Fruit fly (Drosophila melanogaster) whole organism, embryonic: Measurements from ENCODE around the gene CG10702.
A peak's percentile ranks its signal among the peaks of the same experiment; 100 is the strongest.

Source experiments
- Bgb ChIP-seq: fragments of 200-800 bp; sonication (Bioruptor generic); IDR thresholded peaks from 2 replicates; pipeline ENCODE4 v1.3.6; 2022; ENCODE audit warnings: missing biosample characterization, missing genetic modification characterization; ENCODE audit not compliant: partially characterized antibody
- CG11398 ChIP-seq: fragments of 200-800 bp; sonication (Bioruptor generic); optimal IDR thresholded peaks from 2 replicates; lab custom pipeline; 2016; ENCODE audit warnings: missing biosample characterization, missing genetic modification characterization
- CG12236 ChIP-seq: fragments of 200-800 bp; sonication (Bioruptor generic); optimal IDR thresholded peaks from 2 replicates; lab custom pipeline; 2016; ENCODE audit warnings: missing biosample characterization, missing genetic modification characterization
- CG13894 ChIP-seq: fragments of 200-800 bp; sonication (Bioruptor generic); optimal IDR thresholded peaks from 3 replicates; lab custom pipeline; 2018; ENCODE audit warnings: missing biosample characterization, mild to moderate bottlenecking, missing genetic modification characterization, moderate library complexity
- CG15601 ChIP-seq: fragments of 200-800 bp; sonication (Bioruptor generic); optimal IDR thresholded peaks from 3 replicates; lab custom pipeline; 2019; ENCODE audit warnings: missing biosample characterization, mild to moderate bottlenecking, missing genetic modification characterization, moderate library complexity
- CG15696 ChIP-seq: fragments of 200-800 bp; sonication (Bioruptor generic); optimal IDR thresholded peaks from 2 replicates; lab custom pipeline; 2019; ENCODE audit warnings: missing biosample characterization, mild to moderate bottlenecking, missing genetic modification characterization, moderate library complexity
- CG17359 ChIP-seq: fragments of 200-800 bp; sonication (Bioruptor generic); optimal IDR thresholded peaks from 3 replicates; lab custom pipeline; 2018; ENCODE audit warnings: missing biosample characterization, mild to moderate bottlenecking, missing genetic modification characterization, moderate library complexity
- CG18011 ChIP-seq: fragments of 200-800 bp; sonication (Bioruptor generic); optimal IDR thresholded peaks from 2 replicates; lab custom pipeline; 2017; ENCODE audit warnings: missing biosample characterization, missing genetic modification characterization, mild to moderate bottlenecking, moderate library complexity, missing genotype
- CG18599 ChIP-seq: fragments of 200-800 bp; sonication (Bioruptor generic); optimal IDR thresholded peaks from 3 replicates; lab custom pipeline; 2017; ENCODE audit warnings: missing biosample characterization, missing genetic modification characterization, mild to moderate bottlenecking, moderate library complexity, missing genetic modification reagents
- CG2116 ChIP-seq: fragments of 200-800 bp; sonication (Bioruptor generic); optimal IDR thresholded peaks from 3 replicates; lab custom pipeline; 2018; ENCODE audit warnings: missing biosample characterization, mild to moderate bottlenecking, missing genetic modification characterization
- CG2129 ChIP-seq: fragments of 200-800 bp; sonication (Bioruptor generic); IDR thresholded peaks from 2 replicates; pipeline ENCODE4 v1.3.6; 2022; ENCODE audit warnings: missing biosample characterization, missing genetic modification characterization; ENCODE audit not compliant: partially characterized antibody
- CG2678 ChIP-seq: fragments of 200-800 bp; sonication (Bioruptor generic); optimal IDR thresholded peaks from 3 replicates; lab custom pipeline; 2019; ENCODE audit warnings: missing biosample characterization, mild to moderate bottlenecking, missing genetic modification characterization, moderate library complexity
- CG2889 ChIP-seq: fragments of 200-800 bp; sonication (Bioruptor generic); IDR thresholded peaks from 3 replicates; pipeline ENCODE4 v1.3.6; 2022; ENCODE audit warnings: missing biosample characterization, missing genetic modification characterization
- CG30431 ChIP-seq: fragments of 200-800 bp; sonication (Bioruptor generic); optimal IDR thresholded peaks from 2 replicates; lab custom pipeline; 2017; ENCODE audit warnings: missing biosample characterization, missing genetic modification characterization
- CG32772 ChIP-seq: fragments of 200-800 bp; sonication (Bioruptor generic); IDR thresholded peaks from 2 replicates; pipeline ENCODE4 v1.3.6; 2022; ENCODE audit warnings: missing biosample characterization, missing genetic modification characterization
- CG33557 ChIP-seq: fragments of 200-800 bp; sonication (Bioruptor generic); optimal IDR thresholded peaks from 2 replicates; lab custom pipeline; 2019; ENCODE audit warnings: missing biosample characterization, mild to moderate bottlenecking, missing genetic modification characterization, moderate library complexity
- CG6654 ChIP-seq: fragments of 200-800 bp; sonication (Bioruptor generic); optimal IDR thresholded peaks from 2 replicates; lab custom pipeline; 2017; ENCODE audit warnings: missing biosample characterization, mild to moderate bottlenecking, missing genetic modification characterization
- CG6813 ChIP-seq: fragments of 200-800 bp; sonication (Bioruptor generic); optimal IDR thresholded peaks from 2 replicates; lab custom pipeline; 2017; ENCODE audit warnings: missing biosample characterization, missing genetic modification characterization, mild to moderate bottlenecking, moderate library complexity, missing genetic modification reagents
- CG8089 ChIP-seq: fragments of 200-800 bp; sonication (Bioruptor generic); optimal IDR thresholded peaks from 3 replicates; lab custom pipeline; 2016; ENCODE audit warnings: missing biosample characterization, missing genetic modification characterization
- Dref ChIP-seq: fragments of 200-800 bp; sonication (Bioruptor generic); IDR thresholded peaks from 2 replicates; pipeline ENCODE4 v1.3.6; 2022; ENCODE audit warnings: missing biosample characterization, missing genetic modification characterization
- E2f1 ChIP-seq: fragments of 200-800 bp; sonication (Bioruptor generic); IDR thresholded peaks from 2 replicates; pipeline ENCODE4 v1.3.6; 2022; ENCODE audit warnings: missing biosample characterization, missing genetic modification characterization
- E2f2 ChIP-seq: fragments of 200-800 bp; sonication (Bioruptor generic); IDR thresholded peaks from 2 replicates; pipeline ENCODE4 v1.3.6; 2022; ENCODE audit warnings: missing biosample characterization, missing genetic modification characterization
- Fer3 ChIP-seq: fragments of 200-800 bp; sonication (Bioruptor generic); optimal IDR thresholded peaks from 2 replicates; lab custom pipeline; 2018; ENCODE audit warnings: missing biosample characterization, mild to moderate bottlenecking, missing genetic modification characterization, moderate library complexity
- HLH3B ChIP-seq: fragments of 200-800 bp; sonication (Bioruptor generic); IDR thresholded peaks from 2 replicates; pipeline ENCODE4 v1.3.6; 2022; ENCODE audit warnings: missing biosample characterization, missing genetic modification characterization
- MBD-R2 ChIP-seq: fragments of 200-800 bp; sonication (Bioruptor generic); IDR thresholded peaks from 2 replicates; pipeline ENCODE4 v1.3.6; 2022; ENCODE audit warnings: missing biosample characterization, missing genetic modification characterization
- NFAT ChIP-seq: fragments of 200-800 bp; sonication (Bioruptor generic); IDR thresholded peaks from 2 replicates; pipeline ENCODE4 v1.3.6; 2022; ENCODE audit warnings: missing biosample characterization, missing genetic modification characterization
- Pdp1 ChIP-seq, 2 experiments: fragments of 200-800 bp; sonication (Bioruptor generic); optimal IDR thresholded peaks; 3 replicates each; lab custom pipeline; 2016; ENCODE audit warnings: missing biosample characterization in 2 of 2, missing genetic modification characterization in 2 of 2, mild to moderate bottlenecking in 1 of 2, moderate library complexity in 1 of 2
- Sox102F ChIP-seq: fragments of 200-800 bp; sonication (Bioruptor generic); optimal IDR thresholded peaks from 2 replicates; lab custom pipeline; 2018; ENCODE audit warnings: missing biosample characterization, mild to moderate bottlenecking, missing genetic modification characterization, moderate library complexity
- Sry-δ ChIP-seq: fragments of 200-800 bp; sonication (Bioruptor generic); optimal IDR thresholded peaks from 2 replicates; lab custom pipeline; 2016; ENCODE audit warnings: missing biosample characterization, missing genetic modification characterization
- Tbp ChIP-seq: fragments of >200 bp; optimal IDR thresholded peaks from 2 replicates; lab custom pipeline; 2018; ENCODE audit warnings: missing biosample characterization, missing genetic modification characterization
- Trl ChIP-seq, 3 experiments: fragments of >200 bp in 2 of 3; fragments of 200-800 bp in 1 of 3; sonication (Bioruptor generic) in 1 of 3; optimal IDR thresholded peaks; 2 replicates in 1 of 3; 3 replicates in 2 of 3; lab custom pipeline; 2016 to 2017; ENCODE audit warnings: missing biosample characterization in 1 of 3, missing genetic modification characterization in 1 of 3
- cad ChIP-seq: fragments of >200 bp; optimal IDR thresholded peaks from 2 replicates; lab custom pipeline; 2017; ENCODE audit warnings: missing biosample characterization, missing genetic modification characterization
- cg ChIP-seq: fragments of 200-800 bp; sonication (Bioruptor generic); optimal IDR thresholded peaks from 3 replicates; lab custom pipeline; 2019; ENCODE audit warnings: missing biosample characterization, mild to moderate bottlenecking, missing genetic modification characterization, moderate library complexity
- dan ChIP-seq: fragments of 200-800 bp; sonication (Bioruptor generic); IDR thresholded peaks from 2 replicates; pipeline ENCODE4 v1.3.6; 2022; ENCODE audit warnings: missing biosample characterization, missing genetic modification characterization
- danr ChIP-seq: fragments of 200-800 bp; sonication (Bioruptor generic); IDR thresholded peaks from 2 replicates; pipeline ENCODE4 v1.3.6; 2022; ENCODE audit warnings: missing biosample characterization, missing genetic modification characterization
- dati ChIP-seq: fragments of 200-800 bp; sonication (Bioruptor generic); IDR thresholded peaks from 2 replicates; pipeline ENCODE4 v1.3.6; 2022; ENCODE audit warnings: missing biosample characterization, missing genetic modification characterization
- dysf ChIP-seq: fragments of 200-800 bp; sonication (Bioruptor generic); IDR thresholded peaks from 3 replicates; pipeline ENCODE4 v1.3.6; 2022; ENCODE audit warnings: missing biosample characterization, missing genetic modification characterization
- grau ChIP-seq: fragments of 200-800 bp; optimal IDR thresholded peaks from 3 replicates; lab custom pipeline; 2019; ENCODE audit warnings: missing biosample characterization, mild to moderate bottlenecking, missing genetic modification characterization, moderate library complexity
- inv ChIP-seq: fragments of 200-800 bp; sonication (Bioruptor generic); IDR thresholded peaks from 2 replicates; pipeline ENCODE4 v1.3.6; 2022; ENCODE audit warnings: missing biosample characterization, missing genetic modification characterization; ENCODE audit not compliant: partially characterized antibody
- jumu ChIP-seq: fragments of 200-800 bp; sonication (Bioruptor generic); optimal IDR thresholded peaks from 3 replicates; lab custom pipeline; 2016; ENCODE audit warnings: missing biosample characterization, missing genetic modification characterization
- lilli ChIP-seq: fragments of 200-800 bp; sonication (Bioruptor generic); optimal IDR thresholded peaks from 3 replicates; lab custom pipeline; 2016; ENCODE audit warnings: missing biosample characterization, missing genetic modification characterization
- lola ChIP-seq, 3 experiments: fragments of >200 bp in 2 of 3; fragments of 200-800 bp in 1 of 3; sonication (Bioruptor generic) in 1 of 3; optimal IDR thresholded peaks; 2 replicates each; lab custom pipeline; 2017 to 2019; ENCODE audit warnings: missing biosample characterization in 3 of 3, missing genetic modification characterization in 3 of 3, mild to moderate bottlenecking in 1 of 3, moderate library complexity in 1 of 3
- mirr ChIP-seq: fragments of 200-800 bp; sonication (Bioruptor generic); optimal IDR thresholded peaks from 3 replicates; lab custom pipeline; 2018; ENCODE audit warnings: missing biosample characterization, mild to moderate bottlenecking, missing genetic modification characterization
- scrt ChIP-seq: fragments of 200-800 bp; sonication (Bioruptor generic); optimal IDR thresholded peaks from 2 replicates; lab custom pipeline; 2018; ENCODE audit warnings: missing biosample characterization, mild to moderate bottlenecking, missing genetic modification characterization, moderate library complexity
- shn ChIP-seq: fragments of 200-800 bp; sonication (Bioruptor generic); optimal IDR thresholded peaks from 3 replicates; lab custom pipeline; 2016; ENCODE audit warnings: missing biosample characterization, missing genetic modification characterization
- sisA ChIP-seq: fragments of 200-800 bp; sonication (Bioruptor generic); IDR thresholded peaks from 2 replicates; pipeline ENCODE4 v1.3.6; 2022; ENCODE audit warnings: missing biosample characterization, missing genetic modification characterization
- tgo ChIP-seq: fragments of 200-800 bp; sonication (Bioruptor generic); IDR thresholded peaks from 3 replicates; pipeline ENCODE4 v1.3.6; 2022; ENCODE audit warnings: missing biosample characterization, missing genetic modification characterization
- vfl ChIP-seq: fragments of 200-800 bp; sonication (Bioruptor generic); optimal IDR thresholded peaks from 2 replicates; lab custom pipeline; 2016; ENCODE audit warnings: missing biosample characterization, missing genetic modification characterization
- wek ChIP-seq: fragments of 200-800 bp; sonication (Bioruptor generic); optimal IDR thresholded peaks from 3 replicates; lab custom pipeline; 2018; ENCODE audit warnings: missing biosample characterization, mild to moderate bottlenecking, missing genetic modification characterization, moderate library complexity
- wor ChIP-seq: fragments of 200-800 bp; sonication (Bioruptor generic); IDR thresholded peaks from 2 replicates; pipeline ENCODE4 v1.3.6; 2022; ENCODE audit warnings: missing biosample characterization, missing genetic modification characterization

The CG10702 gene

DNA sequence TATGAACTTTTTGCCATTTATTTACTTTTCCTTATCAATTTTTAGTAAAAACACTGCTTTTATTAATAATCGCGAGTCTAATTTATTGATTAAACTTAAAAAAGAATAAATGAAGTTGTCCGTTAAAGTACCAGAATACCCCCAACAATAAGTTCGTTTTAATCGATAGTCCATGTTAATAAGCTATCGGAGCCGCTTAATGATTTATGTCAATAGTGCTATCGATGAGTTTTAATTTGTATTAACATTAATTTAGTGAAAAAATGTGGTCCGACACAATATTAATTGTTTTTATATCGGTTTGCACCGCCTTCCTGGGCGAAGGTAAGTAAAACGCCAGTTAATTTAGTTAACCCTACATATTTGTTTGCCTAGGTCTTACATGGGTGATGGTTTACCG, 20.7 kb downstream of the CG10702 start, which contains the start of gene CG10470 (continued):
- TF ChIP-seq lola (GFP tag; optimal IDR thresholded peaks at IDR 0.05; lab: Kevin White, UChicago): peak in 1 of 3 experiments; percentile 34
- TF ChIP-seq cg (GFP tag; lab: Kevin White, UChicago): no peak
- peak; percentile 28 for TF ChIP-seq CG17359 (tag; lab: Kevin White, UChicago)
- TF ChIP-seq wek: peak; percentile 96
- TF ChIP-seq CG13894 (tag; lab: Kevin White, UChicago): no peak
- no peak for TF ChIP-seq scrt (GFP tag; lab: Kevin White, UChicago)
- peak; percentile 18 for TF ChIP-seq Sox102F (GFP tag; lab: Kevin White, UChicago)
- no peak for TF ChIP-seq CG18011
- TF ChIP-seq CG2889 (GFP tag; lab: Robert Waterston, UW): no peak
- TF ChIP-seq Sry-δ (GFP tag; lab: Kevin White, UChicago): peak; percentile 71
- no peak for TF ChIP-seq CG8089
- peak; percentile 28 for TF ChIP-seq Fer3 (tag; lab: Kevin White, UChicago)
- peak; percentile 56; the same call in 1 of the 2 replicates for TF ChIP-seq MBD-R2 (GFP tag; lab: Robert Waterston, UW)
- TF ChIP-seq E2f2: no peak
- no peak for TF ChIP-seq danr (GFP tag; lab: Robert Waterston, UW)
- no peak for TF ChIP-seq CG30431 (GFP tag; lab: Kevin White, UChicago)
- TF ChIP-seq CG6654 (GFP tag; lab: Kevin White, UChicago): no peak
- no peak for TF ChIP-seq wor (GFP tag; lab: Robert Waterston, UW)
- TF ChIP-seq CG11398 (GFP tag; lab: Kevin White, UChicago): no peak
- TF ChIP-seq CG18599 (GFP tag; lab: Kevin White, UChicago): no peak
- TF ChIP-seq CG15696 (tag; lab: Kevin White, UChicago): no peak
- TF ChIP-seq CG2129 (GFP tag; lab: Robert Waterston, UW): peak; percentile 50
- no peak for TF ChIP-seq HLH3B (GFP tag; lab: Robert Waterston, UW)
- peak; percentile 28 for TF ChIP-seq CG15601 (tag; lab: Kevin White, UChicago)
- peak; percentile 75 for TF ChIP-seq Dref (GFP tag; lab: Robert Waterston, UW)
- TF ChIP-seq sisA (GFP tag; lab: Robert Waterston, UW): no peak
- TF ChIP-seq inv: peak; percentile 72
- TF ChIP-seq dan: no peak
- TF ChIP-seq CG32772: no peak
- TF ChIP-seq CG12236 (GFP tag; lab: Kevin White, UChicago): no peak
- TF ChIP-seq CG2116 (GFP tag; lab: Kevin White, UChicago): peak; percentile 68
- no peak for TF ChIP-seq mirr
- TF ChIP-seq Tbp (GFP tag; lab: Kevin White, UChicago): no peak
- TF ChIP-seq CG33557 (GFP tag; lab: Kevin White, UChicago): no peak
- TF ChIP-seq Pdp1 (GFP tag; optimal IDR thresholded peaks at IDR 0.05; lab: Kevin White, UChicago): peak in 1 of 2 experiments; percentile 49
- TF ChIP-seq, all 482 proteins: peak for 96

- TF ChIP-seq NFAT: peak; percentile 76
- TF ChIP-seq grau: peak; percentile 78
- TF ChIP-seq E2f1 (GFP tag; lab: Robert Waterston, UW): peak; percentile 62
- peak; percentile 97 for TF ChIP-seq CG2129 (GFP tag; lab: Robert Waterston, UW)
- peak; percentile 90 for TF ChIP-seq shn (GFP tag; lab: Kevin White, UChicago)
- TF ChIP-seq lilli (GFP tag; lab: Kevin White, UChicago): peak; percentile 93
- peak; percentile 45; the same call in 1 of the 2 replicates for TF ChIP-seq dati (GFP tag; lab: Robert Waterston, UW)
- TF ChIP-seq cad (GFP tag; lab: Kevin White, UChicago): no peak
- peak; percentile 23 for TF ChIP-seq CG6813
- TF ChIP-seq Trl (optimal IDR thresholded peaks at IDR 0.05; lab: Kevin White, UChicago): no peak
- peak; percentile 92 for TF ChIP-seq Trl (GFP tag; optimal IDR thresholded peaks at IDR 0.05; lab: Kevin White, UChicago)
- TF ChIP-seq dysf: peak; percentile 77
- peak; percentile 95 for TF ChIP-seq Bgb (GFP tag; lab: Robert Waterston, UW)
- peak; percentile 86 for TF ChIP-seq tgo (GFP tag; lab: Robert Waterston, UW)
- TF ChIP-seq dan: no peak
- peak; percentile 91 for TF ChIP-seq jumu (GFP tag; lab: Kevin White, UChicago)
- peak; percentile 92 for TF ChIP-seq vfl (GFP tag; lab: Kevin White, UChicago)
- peak; percentile 85 for TF ChIP-seq CG2678 (tag; lab: Kevin White, UChicago)
- peak; percentile 82 for TF ChIP-seq CG17359 (tag; lab: Kevin White, UChicago)
These were observed 24.5 kb downstream of the CG10702 start, which contains the start of the genes Ttc19 and Acn for dm6 chr2L:19045111-19045560. TSS of gene Ttc19 (minus strand) at chr2L:19045148. TSS of gene Acn (plus strand) at chr2L:19045355.
